Fruit fly (Drosophila melanogaster) whole organism, pupa: ENCODE measurements around the gene dpr2.

Experiments
- CG10348 ChIP-seq: fragments of 200-800 bp; sonication (Bioruptor generic); IDR thresholded peaks from 2 replicates; pipeline ENCODE4 v1.3.6; 2022; ENCODE audit warnings: missing biosample characterization, missing genetic modification characterization
- CG34367 ChIP-seq: fragments of 200-800 bp; sonication (Bioruptor generic); optimal IDR thresholded peaks from 2 replicates; lab custom pipeline; 2018; ENCODE audit warnings: missing biosample characterization, mild to moderate bottlenecking, missing genetic modification characterization
- CG8159 ChIP-seq: fragments of 200-800 bp; sonication (Bioruptor generic); optimal IDR thresholded peaks from 3 replicates; lab custom pipeline; 2018; ENCODE audit warnings: missing biosample characterization, mild to moderate bottlenecking, missing genetic modification characterization, moderate library complexity
- EcR ChIP-seq: fragments of 200-800 bp; sonication (Bioruptor generic); optimal IDR thresholded peaks from 3 replicates; lab custom pipeline; 2019; ENCODE audit warnings: missing biosample characterization, missing genetic modification characterization, mild to moderate bottlenecking, moderate library complexity, missing genetic modification reagents
- Ets98B ChIP-seq: fragments of 200-800 bp; sonication (Bioruptor generic); IDR thresholded peaks from 2 replicates; pipeline ENCODE4 v1.3.6; 2022; ENCODE audit warnings: missing biosample characterization, missing genetic modification characterization
- Pif1A ChIP-seq: fragments of 200-800 bp; sonication (Bioruptor generic); optimal IDR thresholded peaks from 3 replicates; lab custom pipeline; 2016; ENCODE audit warnings: missing biosample characterization, missing genetic modification characterization
- Pif1B ChIP-seq: fragments of 200-800 bp; sonication (Bioruptor generic); optimal IDR thresholded peaks from 3 replicates; lab custom pipeline; 2016; ENCODE audit warnings: missing biosample characterization, missing genetic modification characterization
- Snoo ChIP-seq: fragments of 200-800 bp; sonication (Bioruptor generic); optimal IDR thresholded peaks from 3 replicates; lab custom pipeline; 2017; ENCODE audit warnings: missing biosample characterization, mild to moderate bottlenecking, missing genetic modification characterization, inconsistent platforms
- rn ChIP-seq: fragments of 200-800 bp; sonication (Bioruptor generic); IDR thresholded peaks from 2 replicates; pipeline ENCODE4 v1.3.6; 2022; ENCODE audit warnings: missing biosample characterization, missing genetic modification characterization

- no peak for TF ChIP-seq CG10348
- TF ChIP-seq Snoo (tag; lab: Kevin White, UChicago): no peak
- TF ChIP-seq CG34367: no peak
- no peak for TF ChIP-seq CG8159 (tag; lab: Kevin White, UChicago)
- no peak for TF ChIP-seq Pif1A (GFP tag; lab: Kevin White, UChicago)
- TF ChIP-seq EcR (GFP tag; lab: Kevin White, UChicago): no peak
- no peak for TF ChIP-seq Pif1B (GFP tag; lab: Kevin White, UChicago)
- TF ChIP-seq Ets98B (GFP tag; lab: Robert Waterston, UW): no peak
- TF ChIP-seq rn: no peak
Measured at dm6 chr2L:10936362-10936761, 27.6 kb downstream of the dpr2 start, which contains the start of gene CG14072.
